Fruit fly (Drosophila melanogaster) Kc167 (cell line): Measurements from ENCODE around the gene CG10591.

ENCODE experiments used
- Myc ChIP-seq: fragments of >200 bp; optimal IDR thresholded peaks from 2 replicates; lab custom pipeline; 2017; ENCODE audit warnings: missing external identifiers
- Sin3A ChIP-seq: fragments of >200 bp; optimal IDR thresholded peaks from 2 replicates; lab custom pipeline; 2018; ENCODE audit warnings: missing external identifiers
- h ChIP-seq: fragments of >200 bp; optimal IDR thresholded peaks from 3 replicates; lab custom pipeline; 2018; ENCODE audit warnings: missing external identifiers
- insv ChIP-seq: fragments of >200 bp; optimal IDR thresholded peaks from 3 replicates; lab custom pipeline; 2018; ENCODE audit warnings: missing external identifiers
- psq ChIP-seq: fragments of >200 bp; optimal IDR thresholded peaks from 2 replicates; lab custom pipeline; 2017; ENCODE audit warnings: missing external identifiers
- ttk ChIP-seq: sonication (Bioruptor generic); optimal IDR thresholded peaks from 2 replicates; lab custom pipeline; 2017; ENCODE audit warnings: missing external identifiers

The CG10591 gene

DNA sequence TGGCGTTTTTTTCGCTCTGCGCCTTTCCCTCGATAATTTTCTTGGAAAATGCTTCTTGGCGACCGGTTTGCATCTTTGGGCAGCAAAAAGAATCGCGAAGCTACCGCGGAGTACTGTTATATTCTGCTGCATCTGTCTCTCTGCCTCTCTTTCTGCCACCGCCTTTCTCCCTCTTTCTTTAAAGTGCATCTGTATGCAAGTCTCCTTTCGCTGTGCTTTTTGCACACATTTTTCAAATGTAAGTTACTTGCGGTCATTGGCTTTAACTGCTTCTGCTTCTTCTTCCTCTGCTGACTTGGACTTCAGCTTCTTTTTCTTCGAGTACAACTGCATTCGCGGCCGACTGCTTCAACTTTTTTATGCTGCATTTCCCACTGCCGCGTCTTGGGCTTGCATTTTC is 16.3 kb upstream of the CG10591 start:
- no peak for TF ChIP-seq h (lab: Kevin White, UChicago)
- TF ChIP-seq Sin3A (lab: Kevin White, UChicago) = no peak
- no peak for TF ChIP-seq psq (lab: Kevin White, UChicago)
- TF ChIP-seq insv (lab: Kevin White, UChicago) = no peak
- TF ChIP-seq Myc (lab: Kevin White, UChicago) = no peak
- TF ChIP-seq ttk (lab: Kevin White, UChicago) = no peak

DNA sequence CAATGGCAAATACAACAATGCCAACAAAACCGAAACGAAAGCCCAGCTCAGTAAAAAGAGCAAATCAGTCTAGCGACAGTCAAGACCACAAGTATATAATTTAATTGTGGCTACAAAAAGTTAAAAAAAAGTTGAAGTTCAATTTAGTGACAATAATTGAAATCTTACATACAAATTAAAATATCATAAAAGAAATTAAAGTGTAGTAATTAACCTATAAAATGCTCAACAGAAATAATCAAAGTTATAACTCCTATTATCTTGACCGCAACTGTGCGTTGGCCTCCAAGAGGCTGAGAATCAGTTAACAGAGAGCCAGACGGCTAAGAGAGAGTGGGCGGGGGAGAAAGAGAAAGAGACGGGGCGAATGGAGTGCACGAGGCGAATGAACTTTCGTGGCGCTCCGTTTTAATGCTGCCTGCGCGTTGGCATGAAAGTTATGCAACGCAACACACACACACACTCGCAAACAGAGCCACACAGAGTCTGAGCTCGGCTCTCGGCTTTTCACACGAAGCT is 12.3 kb upstream of the CG10591 start:
- TF ChIP-seq psq (lab: Kevin White, UChicago) = no peak
- no peak for TF ChIP-seq Sin3A (lab: Kevin White, UChicago)
- TF ChIP-seq ttk (lab: Kevin White, UChicago) = no peak
- no peak for TF ChIP-seq Myc (lab: Kevin White, UChicago)
- no peak for TF ChIP-seq insv (lab: Kevin White, UChicago)
- no peak for TF ChIP-seq h (lab: Kevin White, UChicago)

dm6 chr3L:5610582-5610981 is 11.1 kb upstream of the CG10591 start:
- TF ChIP-seq Sin3A (lab: Kevin White, UChicago) (no peak), h (lab: Kevin White, UChicago) (no peak), psq (lab: Kevin White, UChicago) (no peak), Myc (lab: Kevin White, UChicago) (no peak), ttk (lab: Kevin White, UChicago) (no peak), insv (lab: Kevin White, UChicago) (no peak)

DNA sequence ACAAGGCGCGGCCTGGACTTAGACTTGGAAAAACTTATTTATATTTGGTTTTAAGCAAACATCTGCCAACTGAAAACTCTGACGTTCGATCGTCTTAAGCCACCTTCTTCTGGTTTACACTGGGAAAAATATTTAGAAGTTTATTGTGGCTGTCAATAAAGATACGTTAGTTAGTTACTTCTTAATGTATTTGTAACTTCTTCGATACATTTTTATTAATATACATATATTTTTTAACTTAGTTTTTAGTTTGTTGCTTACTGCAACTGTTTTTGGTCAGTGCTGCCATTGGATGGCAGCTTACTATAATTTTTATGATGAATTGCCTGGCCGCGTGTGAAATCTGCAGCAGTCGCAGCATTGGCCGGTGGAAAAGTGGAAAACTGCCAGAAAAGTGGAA is 10.0 kb upstream of the CG10591 start:
- TF ChIP-seq Myc (lab: Kevin White, UChicago) (no peak), Sin3A (lab: Kevin White, UChicago) (no peak), insv (lab: Kevin White, UChicago) (no peak), ttk (lab: Kevin White, UChicago) (no peak), psq (lab: Kevin White, UChicago) (no peak)

- TF ChIP-seq Sin3A (lab: Kevin White, UChicago) (no peak), ttk (lab: Kevin White, UChicago) (no peak), h (lab: Kevin White, UChicago) (no peak), Myc (lab: Kevin White, UChicago) (no peak), insv (lab: Kevin White, UChicago) (no peak), psq (lab: Kevin White, UChicago) (no peak)
Measured at dm6 chr3L:5608786-5609370, 9.4 kb upstream of the CG10591 start.

DNA sequence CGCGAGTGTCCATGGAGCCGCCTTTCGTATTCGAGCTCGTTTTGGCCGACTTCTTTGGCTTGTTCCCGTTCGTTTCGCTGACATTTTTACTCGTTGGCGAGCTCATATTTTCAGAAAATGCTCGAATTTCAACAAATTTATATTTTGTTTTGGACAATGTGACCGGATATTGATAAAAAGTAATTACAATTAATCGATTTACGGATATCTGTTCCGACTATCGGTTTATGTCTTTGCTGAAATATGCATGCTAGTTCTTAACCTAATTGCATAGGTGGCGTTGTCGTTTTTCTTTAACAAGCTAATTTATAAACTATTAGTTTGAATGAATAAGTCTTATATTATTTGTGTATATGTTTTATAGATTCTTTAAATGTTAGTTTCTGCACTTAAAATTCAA is 8.6 kb upstream of the CG10591 start, which contains the start of gene Eaf6:
Gene Eaf6, minus strand, starts transcription at position 173 of the 400 bp plus-strand sequence.
- TF ChIP-seq insv (lab: Kevin White, UChicago) (no peak), ttk (lab: Kevin White, UChicago) (no peak), Sin3A (lab: Kevin White, UChicago) (no peak), h (lab: Kevin White, UChicago) (no peak), psq (lab: Kevin White, UChicago) (no peak), Myc (lab: Kevin White, UChicago) (no peak)

dm6 chr3L:5604490-5604889 is 5.0 kb upstream of the CG10591 start, which contains the start of gene mthl2:
Gene mthl2 (plus strand): TSS chr3L:5604790.
- TF ChIP-seq psq (lab: Kevin White, UChicago) = no peak
- no peak for TF ChIP-seq Sin3A (lab: Kevin White, UChicago)
- no peak for TF ChIP-seq insv (lab: Kevin White, UChicago)

dm6 chr3L:5603860-5604415 is 4.4 kb upstream of the CG10591 start, which contains the start of gene TM9SF3:
Gene TM9SF3 (minus strand): TSS chr3L:5603979.
- TF ChIP-seq Sin3A (lab: Kevin White, UChicago) (no peak), insv (lab: Kevin White, UChicago) (no peak), h (lab: Kevin White, UChicago) (no peak), ttk (lab: Kevin White, UChicago) (no peak)

dm6 chr3L:5594853-5595593 is 4.5 kb downstream of the CG10591 start, which contains the start of the genes Alp10 and Alp9:
Gene Alp10 (minus strand): TSS chr3L:5595272.
Gene Alp9 (plus strand): TSS chr3L:5595542.
- TF ChIP-seq insv (lab: Kevin White, UChicago) = no peak
- no peak for TF ChIP-seq psq (lab: Kevin White, UChicago)
- TF ChIP-seq Myc (lab: Kevin White, UChicago) = no peak
- TF ChIP-seq Sin3A (lab: Kevin White, UChicago) = no peak
- no peak for TF ChIP-seq h (lab: Kevin White, UChicago)
- TF ChIP-seq ttk (lab: Kevin White, UChicago) = no peak

- TF ChIP-seq ttk (lab: Kevin White, UChicago) (no peak), insv (lab: Kevin White, UChicago) (no peak), Myc (lab: Kevin White, UChicago) (no peak), Sin3A (lab: Kevin White, UChicago) (no peak)
Measured at dm6 chr3L:5594163-5594715, 5.3 kb downstream of the CG10591 start.

DNA sequence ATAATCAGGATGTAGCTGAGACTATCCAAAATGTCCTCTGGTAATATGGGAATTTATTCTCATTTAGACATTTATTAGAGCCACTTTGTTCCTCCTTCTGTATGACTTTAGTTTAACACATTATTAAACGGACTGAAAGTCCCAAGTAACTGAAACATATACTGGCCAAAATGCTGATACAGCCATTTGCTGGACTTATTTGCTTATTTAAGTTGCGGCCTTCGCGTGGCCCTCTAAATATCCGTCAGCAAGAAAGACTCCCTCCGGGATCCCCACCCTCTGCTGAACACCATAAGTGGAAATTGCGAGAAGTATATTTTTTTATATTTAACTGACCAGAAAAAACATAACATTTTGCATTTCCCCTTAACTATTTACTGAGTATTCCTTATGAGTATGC is 7.1 kb downstream of the CG10591 start, which contains the start of gene spo:
Gene spo, minus strand, starts transcription at position 135 of the 400 bp plus-strand sequence.
- TF ChIP-seq h (lab: Kevin White, UChicago) (no peak), Myc (lab: Kevin White, UChicago) (no peak), Sin3A (lab: Kevin White, UChicago) (no peak)
